Worm (Caenorhabditis elegans) whole organism, midembryonic: Measurements from ENCODE around the gene glb-13.

Source experiments
- T22C8.4 ChIP-seq: fragments of 200-800 bp; sonication (Bioruptor generic); IDR thresholded peaks from 2 replicates; pipeline ENCODE4 v1.3.6; 2022; ENCODE audit warnings: missing genetic modification characterization, missing compliant biosample characterization
- flt-1 ChIP-seq: fragments of 200-800 bp; sonication (Bioruptor generic); IDR thresholded peaks from 2 replicates; pipeline ENCODE4 v1.3.6; 2022; ENCODE audit warnings: missing genetic modification characterization, missing compliant biosample characterization
- klf-2 ChIP-seq: fragments of 200-800 bp; sonication (Bioruptor generic); conservative IDR thresholded peaks from 2 replicates; pipeline ENCODE4 v1.3.6; 2022; ENCODE audit warnings: missing genetic modification reagents, missing genetic modification characterization, missing compliant biosample characterization
- ref-1 ChIP-seq: fragments of 200-800 bp; sonication (Bioruptor generic); conservative IDR thresholded peaks from 2 replicates; pipeline ENCODE4 v1.3.6; 2022; ENCODE audit warnings: missing genetic modification reagents, missing genetic modification characterization, missing compliant biosample characterization
- tab-1 ChIP-seq: fragments of 200-800 bp; sonication (Bioruptor generic); IDR thresholded peaks from 2 replicates; pipeline ENCODE4 v1.3.6; 2022; ENCODE audit warnings: missing genetic modification characterization, missing compliant biosample characterization

DNA sequence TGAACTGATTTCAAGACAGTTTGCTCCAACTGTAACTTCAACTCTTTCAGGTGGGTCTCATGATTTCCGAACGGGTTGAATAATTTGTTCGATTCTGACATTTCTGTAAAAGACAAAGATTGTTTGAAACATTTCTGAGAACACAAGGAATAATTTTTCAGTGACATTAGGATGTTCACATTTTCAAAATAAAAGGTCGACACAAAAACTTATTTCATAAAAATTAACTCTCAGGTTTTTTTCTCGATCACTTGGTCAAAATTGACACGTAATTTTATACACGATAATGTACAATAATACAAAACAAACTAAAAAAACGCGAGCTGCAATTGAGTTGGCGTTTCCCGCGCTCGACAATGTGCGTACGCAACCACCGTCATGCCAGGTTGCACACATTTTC lies 6.9 kb downstream of the glb-13 start, which contains the start of gene rif-1.2:
- TF ChIP-seq flt-1 (GFP tag; lab: Robert Waterston, UW) (no peak), tab-1 (GFP tag; lab: Robert Waterston, UW) (no peak), T22C8.4 (GFP tag; lab: Robert Waterston, UW) (no peak), klf-2 (GFP tag; lab: Robert Waterston, UW) (no peak), ref-1 (GFP tag; lab: Robert Waterston, UW) (no peak)
